Worm (Caenorhabditis elegans): ENCODE results near the gene glo-3.
A peak's percentile ranks its signal among the peaks of the same experiment; 100 is the strongest.

The glo-3 gene

ce11 chrX:10534625-10535244, 1.2 kb downstream of the glo-3 start:
- no peak for TF ChIP-seq ham-2 (GFP tag; optimal IDR thresholded peaks at IDR 0.05)

ce11 chrX:10541789-10542188, 8.3 kb downstream of the glo-3 start:
- TF ChIP-seq M03D4.4 (tag; optimal IDR thresholded peaks at IDR 0.05) (no peak), tbx-8 (GFP tag; optimal IDR thresholded peaks at IDR 0.05) (no peak), elt-3 (tag; optimal IDR thresholded peaks at IDR 0.05) (no peak), ceh-83 (GFP tag; optimal IDR thresholded peaks at IDR 0.05) (no peak), lin-32 (GFP tag; optimal IDR thresholded peaks at IDR 0.05) (no peak), mab-5 (tag; optimal IDR thresholded peaks at IDR 0.05) (no peak), nhr-76 (tag; optimal IDR thresholded peaks at IDR 0.05) (no peak), flh-1 (GFP tag; optimal IDR thresholded peaks at IDR 0.05) (no peak), snpc-4 (tag; optimal IDR thresholded peaks at IDR 0.05) (no peak), lsy-2 (tag; optimal IDR thresholded peaks at IDR 0.05) (no peak), cnd-1 (tag; optimal IDR thresholded peaks at IDR 0.05) (no peak), blmp-1 (tag; optimal IDR thresholded peaks at IDR 0.05) (no peak), sptf-1 (tag; optimal IDR thresholded peaks at IDR 0.05) (no peak), ztf-11 (tag; optimal IDR thresholded peaks at IDR 0.05) (no peak)

ce11 chrX:10542313-10543048, 9.0 kb downstream of the glo-3 start, which contains the start of the genes F59F5.3 and F59F5.4:
F59F5.3 (minus strand) TSS chrX:10542413.
F59F5.4 (plus strand) TSS chrX:10542998.
- TF ChIP-seq cnd-1 (tag; optimal IDR thresholded peaks at IDR 0.05), result no peak
- no peak for TF ChIP-seq mls-2 (tag; optimal IDR thresholded peaks at IDR 0.05)
- TF ChIP-seq nhr-28 (tag; optimal IDR thresholded peaks at IDR 0.05), result no peak
- TF ChIP-seq drap-1 (GFP tag; optimal IDR thresholded peaks at IDR 0.05), result no peak
- no peak for TF ChIP-seq unc-120 (tag; optimal IDR thresholded peaks at IDR 0.05; ENCODE audit: poor library complexity, severe bottlenecking)
- TF ChIP-seq hlh-1 (tag; optimal IDR thresholded peaks at IDR 0.05), result no peak
- no peak for TF ChIP-seq lin-13 (tag; optimal IDR thresholded peaks at IDR 0.05)
- no peak for TF ChIP-seq nhr-76 (tag; optimal IDR thresholded peaks at IDR 0.05)
- no peak for TF ChIP-seq pha-4 (tag; optimal IDR thresholded peaks at IDR 0.05)
- TF ChIP-seq mab-5 (tag; optimal IDR thresholded peaks at IDR 0.05), result no peak
- TF ChIP-seq bed-3 (GFP tag; optimal IDR thresholded peaks at IDR 0.05), result no peak

- TF ChIP-seq ztf-11 (tag; optimal IDR thresholded peaks at IDR 0.05), result no peak
- TF ChIP-seq pha-4 (tag; optimal IDR thresholded peaks at IDR 0.05), result no peak
- TF ChIP-seq ces-1 (GFP tag; optimal IDR thresholded peaks at IDR 0.05), result no peak
- no peak for TF ChIP-seq mab-5 (tag; optimal IDR thresholded peaks at IDR 0.05)
- no peak for TF ChIP-seq flh-1 (GFP tag; optimal IDR thresholded peaks at IDR 0.05)
- no peak for TF ChIP-seq elt-3 (tag; optimal IDR thresholded peaks at IDR 0.05)
- TF ChIP-seq ceh-83 (GFP tag; optimal IDR thresholded peaks at IDR 0.05), result no peak
Observed at ce11 chrX:10545716-10546115, 12.2 kb downstream of the glo-3 start, which contains the start of gene F59F5.5. F59F5.5 (plus strand) TSS chrX:10546016.

- no peak for TF ChIP-seq unc-62 (GFP tag; optimal IDR thresholded peaks at IDR 0.05)
- TF ChIP-seq ces-1 (GFP tag; optimal IDR thresholded peaks at IDR 0.05), result peak; percentile 6
Observed at ce11 chrX:10553048-10553447, 19.5 kb downstream of the glo-3 start.

ce11 chrX:10555189-10555964, 21.9 kb downstream of the glo-3 start, which contains the start of gene syd-2:
syd-2 (minus strand) TSS chrX:10555239.
- TF ChIP-seq ztf-11 (tag; optimal IDR thresholded peaks at IDR 0.05), result peak; percentile 64
- peak; percentile 81 for TF ChIP-seq cnd-1 (tag; optimal IDR thresholded peaks at IDR 0.05)
- no peak for TF ChIP-seq ceh-43 (GFP tag; optimal IDR thresholded peaks at IDR 0.05)
- TF ChIP-seq mab-5 (tag; optimal IDR thresholded peaks at IDR 0.05), result no peak
- TF ChIP-seq lin-13 (tag; optimal IDR thresholded peaks at IDR 0.05), result peak; percentile 28
- TF ChIP-seq mls-2 (tag; optimal IDR thresholded peaks at IDR 0.05), result peak; percentile 89
- TF ChIP-seq nhr-28 (tag; optimal IDR thresholded peaks at IDR 0.05), result no peak
- no peak for TF ChIP-seq blmp-1 (tag; optimal IDR thresholded peaks at IDR 0.05)
- TF ChIP-seq lin-32 (GFP tag; optimal IDR thresholded peaks at IDR 0.05), result no peak
- peak; percentile 46 for TF ChIP-seq pha-4 (tag; optimal IDR thresholded peaks at IDR 0.05)
- peak; percentile 93 for TF ChIP-seq unc-120 (tag; optimal IDR thresholded peaks at IDR 0.05; ENCODE audit: poor library complexity, severe bottlenecking)
- TF ChIP-seq elt-3 (tag; optimal IDR thresholded peaks at IDR 0.05), result no peak
- no peak for TF ChIP-seq bed-3 (GFP tag; optimal IDR thresholded peaks at IDR 0.05)
- no peak for TF ChIP-seq zip-8 (tag; optimal IDR thresholded peaks at IDR 0.05)
- TF ChIP-seq ham-2 (GFP tag; optimal IDR thresholded peaks at IDR 0.05), result peak; percentile 85
- peak; percentile 15 for TF ChIP-seq lsy-2 (tag; optimal IDR thresholded peaks at IDR 0.05)
- peak; percentile 68 for TF ChIP-seq unc-62 (GFP tag; optimal IDR thresholded peaks at IDR 0.05)
- TF ChIP-seq nhr-2 (tag; optimal IDR thresholded peaks at IDR 0.05), result peak; percentile 99
- TF ChIP-seq sptf-1 (tag; optimal IDR thresholded peaks at IDR 0.05), result peak; percentile 83
- peak; percentile 39 for TF ChIP-seq sem-2 (GFP tag; optimal IDR thresholded peaks at IDR 0.05)
- peak; percentile 82 for TF ChIP-seq drap-1 (GFP tag; optimal IDR thresholded peaks at IDR 0.05)
- TF ChIP-seq ces-1 (GFP tag; optimal IDR thresholded peaks at IDR 0.05), result peak; percentile 56
- TF ChIP-seq M03D4.4 (tag; optimal IDR thresholded peaks at IDR 0.05), result peak; percentile 62
- no peak for TF ChIP-seq ceh-83 (GFP tag; optimal IDR thresholded peaks at IDR 0.05)
- peak; percentile 79 for TF ChIP-seq mep-1 (tag; optimal IDR thresholded peaks at IDR 0.05)
- TF ChIP-seq ceh-39 (tag; optimal IDR thresholded peaks at IDR 0.05), result peak; percentile 37
- peak; percentile 9 for TF ChIP-seq tbx-8 (GFP tag; optimal IDR thresholded peaks at IDR 0.05)
- TF ChIP-seq nhr-12 (tag; optimal IDR thresholded peaks at IDR 0.05), result no peak
- TF ChIP-seq unc-39 (tag; optimal IDR thresholded peaks at IDR 0.05), result peak; percentile 2

All from whole organism, mixed stage, embryonic.